Worm (Caenorhabditis elegans) whole organism, mixed stage, embryonic: ENCODE results near the gene tcer-1.

Experiments
- bed-3 ChIP-seq: fragments of 200-800 bp; sonication (Bioruptor generic); optimal IDR thresholded peaks from 3 replicates; lab custom pipeline; 2018; ENCODE audit warnings: mild to moderate bottlenecking, missing genetic modification characterization, moderate library complexity, missing compliant biosample characterization
- ceh-39 ChIP-seq: fragments of 150-350 bp; optimal IDR thresholded peaks from 2 replicates; lab custom pipeline; 2014; ENCODE audit warnings: missing biosample characterization, missing genetic modification characterization
- ces-1 ChIP-seq: fragments of 150-350 bp; optimal IDR thresholded peaks from 2 replicates; lab custom pipeline; 2014; ENCODE audit warnings: missing biosample characterization, missing genetic modification reagents, missing genetic modification characterization
- drap-1 ChIP-seq: fragments of 200-800 bp; sonication (Bioruptor generic); optimal IDR thresholded peaks from 3 replicates; lab custom pipeline; 2018; ENCODE audit warnings: mild to moderate bottlenecking, missing genetic modification characterization, missing compliant biosample characterization
- elt-1 ChIP-seq: sonication (generic microtip); optimal IDR thresholded peaks from 2 replicates; lab custom pipeline; 2017; ENCODE audit warnings: missing genetic modification characterization, mild to moderate bottlenecking, missing compliant biosample characterization, antibody characterized with exemption, moderate library complexity, borderline replicate concordance; ENCODE audit not compliant: insufficient read depth
- nhr-12 ChIP-seq: fragments of 150-350 bp; optimal IDR thresholded peaks from 2 replicates; lab custom pipeline; 2014; ENCODE audit warnings: missing biosample characterization, missing genetic modification characterization
- nhr-28 ChIP-seq: fragments of 150-350 bp; optimal IDR thresholded peaks from 2 replicates; lab custom pipeline; 2014; ENCODE audit warnings: missing biosample characterization, missing genetic modification characterization
- pha-4 ChIP-seq: fragments of 150-350 bp; optimal IDR thresholded peaks from 2 replicates; lab custom pipeline; 2018; ENCODE audit warnings: missing biosample characterization, missing genetic modification reagents, missing genetic modification characterization
- unc-62 ChIP-seq: fragments of 150-350 bp; optimal IDR thresholded peaks from 2 replicates; lab custom pipeline; 2014; ENCODE audit warnings: missing biosample characterization, missing genetic modification reagents, missing genetic modification characterization

DNA sequence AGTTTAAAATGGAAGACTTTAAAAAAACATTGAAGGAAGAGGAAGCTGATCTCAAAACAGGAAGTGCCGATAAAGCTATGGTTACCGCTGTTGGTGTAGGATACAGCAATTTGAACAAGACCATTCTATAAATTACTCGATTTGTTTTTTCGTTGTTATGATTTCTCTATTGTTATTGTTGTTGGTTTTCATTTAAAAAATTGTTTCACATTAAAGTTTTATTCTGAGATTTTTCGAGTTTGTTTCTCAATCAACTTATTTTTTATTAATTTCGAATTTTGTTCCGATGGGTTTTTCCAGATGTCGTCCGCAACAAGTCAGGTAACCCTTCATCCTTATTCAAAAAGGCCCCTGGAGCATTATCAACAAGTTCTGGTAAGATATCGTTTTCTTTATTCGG is 1.9 kb upstream of the tcer-1 start, which contains the start of gene ZK1127.12:
- no peak for TF ChIP-seq elt-1 (tag; lab: Kevin White, UChicago)
- TF ChIP-seq nhr-12 (tag; lab: Kevin White, UChicago): no peak
- TF ChIP-seq pha-4 (tag; lab: Kevin White, UChicago): no peak
- no peak for TF ChIP-seq nhr-28
- TF ChIP-seq ces-1: no peak
- TF ChIP-seq unc-62 (GFP tag; lab: Kevin White, UChicago): no peak
- no peak for TF ChIP-seq drap-1 (GFP tag; lab: Kevin White, UChicago)
- TF ChIP-seq bed-3 (GFP tag; lab: Kevin White, UChicago): no peak
- TF ChIP-seq ceh-39 (tag; lab: Kevin White, UChicago): no peak
